Worm (Caenorhabditis elegans): ENCODE measurements around the gene ZK1248.19.

The ZK1248.19 gene

DNA sequence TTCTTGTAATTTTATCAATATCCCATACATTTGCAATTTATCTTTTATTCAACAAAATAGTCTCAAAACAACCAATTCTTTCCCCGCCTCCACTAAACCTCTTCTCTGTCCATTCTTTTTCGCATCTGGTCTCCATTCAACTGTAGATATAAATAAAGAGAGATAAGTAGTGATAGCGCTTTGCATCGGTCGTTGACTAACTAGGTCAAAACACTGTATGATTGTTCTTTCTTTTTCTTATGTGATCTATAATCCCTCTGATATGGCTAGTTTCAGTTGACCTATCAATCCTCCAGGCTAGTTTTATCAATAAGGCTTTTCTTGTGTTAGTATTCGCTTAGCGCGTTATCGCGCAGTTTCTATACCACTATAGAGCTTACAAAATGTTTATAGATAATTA, 14.0 kb upstream of the ZK1248.19 start:
- TF ChIP-seq nhr-120 (GFP tag; IDR thresholded peaks at IDR 0.05) (no peak), ets-4 (GFP tag; optimal IDR thresholded peaks at IDR 0.05) (no peak), unc-62 (GFP tag; optimal IDR thresholded peaks at IDR 0.05) (no peak), bed-1 (GFP tag; IDR thresholded peaks at IDR 0.05) (no peak), mcd-1 (GFP tag; IDR thresholded peaks at IDR 0.05) (no peak), ztf-28 (GFP tag; IDR thresholded peaks at IDR 0.05) (no peak), snpc-1.1 (tag; optimal IDR thresholded peaks at IDR 0.05; ENCODE audit: insufficient read depth) (no peak), ccch-3 (GFP tag; optimal IDR thresholded peaks at IDR 0.05) (no peak), ztf-22 (GFP tag; optimal IDR thresholded peaks at IDR 0.05) (no peak), B0336.3 (GFP tag; IDR thresholded peaks at IDR 0.05) (no peak), attf-6 (GFP tag; IDR thresholded peaks at IDR 0.05) (no peak), madf-3 (GFP tag; IDR thresholded peaks at IDR 0.05) (no peak)

- TF ChIP-seq T07F8.4 (tag; optimal IDR thresholded peaks at IDR 0.05) = no peak
- TF ChIP-seq hlh-12 (tag; optimal IDR thresholded peaks at IDR 0.05) = no peak
- no peak for TF ChIP-seq ets-4 (GFP tag; optimal IDR thresholded peaks at IDR 0.05)
- no peak for TF ChIP-seq ceh-91 (GFP tag; IDR thresholded peaks at IDR 0.05)
- no peak for TF ChIP-seq F33H1.4 (GFP tag; IDR thresholded peaks at IDR 0.05)
- TF ChIP-seq F10E7.11 (tag; optimal IDR thresholded peaks at IDR 0.05) = no peak
- no peak for TF ChIP-seq lag-1 (GFP tag; IDR thresholded peaks at IDR 0.05)
- no peak for TF ChIP-seq rec-8 (tag; optimal IDR thresholded peaks at IDR 0.05)
- TF ChIP-seq xnd-1 (tag; optimal IDR thresholded peaks at IDR 0.05) = no peak
- no peak for TF ChIP-seq lsl-1 (GFP tag; optimal IDR thresholded peaks at IDR 0.05)
- TF ChIP-seq K12H6.12 (tag; optimal IDR thresholded peaks at IDR 0.05) = no peak
Observed at ce11 chrII:5852007-5852406, 12.8 kb upstream of the ZK1248.19 start, which contains the start of gene H41C03.2. H41C03.2 (minus strand) TSS chrII:5852107.

- no peak for TF ChIP-seq B0336.3 (GFP tag; IDR thresholded peaks at IDR 0.05)
Observed at ce11 chrII:5846181-5846580, 7.0 kb upstream of the ZK1248.19 start.

ce11 chrII:5845441-5845840, 6.2 kb upstream of the ZK1248.19 start, which contains the start of the genes ZK1248.17 and H41C03.3:
ZK1248.17 (minus strand) TSS chrII:5845541.
H41C03.3 (plus strand) TSS chrII:5845777.
- TF ChIP-seq cebp-1 (GFP tag; IDR thresholded peaks at IDR 0.05) = no peak
- TF ChIP-seq cebp-1 (tag; optimal IDR thresholded peaks at IDR 0.05) = no peak
- TF ChIP-seq F52B5.7 (tag; optimal IDR thresholded peaks at IDR 0.05) = no peak
- TF ChIP-seq ceh-58 (GFP tag; IDR thresholded peaks at IDR 0.05) = no peak

- TF ChIP-seq Y95B8A.8 (GFP tag; IDR thresholded peaks at IDR 0.05) = peak; percentile 98
- peak; percentile 2 for TF ChIP-seq hlh-12 (tag; optimal IDR thresholded peaks at IDR 0.05)
- TF ChIP-seq C17E4.6 (GFP tag; IDR thresholded peaks at IDR 0.05) = peak; percentile 99
- peak; percentile 100 for TF ChIP-seq pbrm-1 (GFP tag; IDR thresholded peaks at IDR 0.05)
- TF ChIP-seq F23B12.7 (tag; optimal IDR thresholded peaks at IDR 0.05; ENCODE audit: insufficient read depth) = peak; percentile 98
- peak; percentile 84 for TF ChIP-seq madf-8 (GFP tag; conservative IDR thresholded peaks at IDR 0.05)
- TF ChIP-seq aptf-2 (GFP tag; conservative IDR thresholded peaks at IDR 0.05) = peak; percentile 73; the same call in 1 of the 2 replicates
- peak; percentile 95 for TF ChIP-seq egl-44 (GFP tag; IDR thresholded peaks at IDR 0.05)
- peak; percentile 98 for TF ChIP-seq F52B5.7 (tag; optimal IDR thresholded peaks at IDR 0.05)
- peak; percentile 98 for TF ChIP-seq somi-1 (GFP tag; optimal IDR thresholded peaks at IDR 0.05)
- peak; percentile 97 for TF ChIP-seq zfh-2 (GFP tag; conservative IDR thresholded peaks at IDR 0.05)
- peak; percentile 83 for TF ChIP-seq akir-1 (GFP tag; optimal IDR thresholded peaks at IDR 0.05)
- TF ChIP-seq lin-54 (GFP tag; optimal IDR thresholded peaks at IDR 0.05) = peak; percentile 96
- TF ChIP-seq Y67H2A.10 (GFP tag; conservative IDR thresholded peaks at IDR 0.05) = peak; percentile 90
- peak; percentile 82 for TF ChIP-seq hsf-1 (GFP tag; IDR thresholded peaks at IDR 0.05)
- TF ChIP-seq ztf-26 (tag; optimal IDR thresholded peaks at IDR 0.05) = peak; percentile 98
- TF ChIP-seq cebp-1 (GFP tag; IDR thresholded peaks at IDR 0.05) = peak; percentile 91
- TF ChIP-seq cebp-1 (tag; optimal IDR thresholded peaks at IDR 0.05) = peak; percentile 98
- peak; percentile 93; the same call in 1 of the 2 replicates for TF ChIP-seq F37B4.10 (GFP tag; IDR thresholded peaks at IDR 0.05)
- peak; percentile 58 for TF ChIP-seq B0261.1 (tag; optimal IDR thresholded peaks at IDR 0.05)
- TF ChIP-seq nhr-80 (tag; optimal IDR thresholded peaks at IDR 0.05) = peak; percentile 81
Observed at ce11 chrII:5844694-5845129, 5.5 kb upstream of the ZK1248.19 start.
